Fruit fly (Drosophila melanogaster) whole organism, embryonic: Measurements from ENCODE around the gene CG4613.

Experiments
- Abd-B ChIP-seq: fragments of 200-800 bp; sonication (Bioruptor generic); optimal IDR thresholded peaks from 2 replicates; lab custom pipeline; 2018; ENCODE audit warnings: missing biosample characterization, mild to moderate bottlenecking, missing genetic modification characterization, moderate library complexity
- Atf-2 ChIP-seq: fragments of 200-800 bp; sonication (Bioruptor generic); optimal IDR thresholded peaks from 2 replicates; lab custom pipeline; 2016; ENCODE audit warnings: missing biosample characterization, missing genetic modification characterization
- Atf3 ChIP-seq: fragments of 200-800 bp; sonication (Bioruptor generic); optimal IDR thresholded peaks from 3 replicates; lab custom pipeline; 2016; ENCODE audit warnings: missing biosample characterization, missing genetic modification characterization
- BEAF-32 ChIP-seq: fragments of 200-800 bp; sonication (Bioruptor generic); optimal IDR thresholded peaks from 3 replicates; lab custom pipeline; 2017; ENCODE audit warnings: missing biosample characterization, missing genetic modification characterization, mild to moderate bottlenecking, moderate library complexity, missing genetic modification reagents
- C15 ChIP-seq: fragments of 200-800 bp; sonication (Bioruptor generic); IDR thresholded peaks from 3 replicates; pipeline ENCODE4 v1.3.6; 2022; ENCODE audit warnings: missing biosample characterization, missing genetic modification characterization
- CG10321 ChIP-seq: fragments of 200-800 bp; sonication (Bioruptor generic); IDR thresholded peaks from 2 replicates; pipeline ENCODE4 v1.3.6; 2022; ENCODE audit warnings: missing biosample characterization, missing genetic modification characterization
- CG10462 ChIP-seq: fragments of 200-800 bp; sonication (Bioruptor generic); optimal IDR thresholded peaks from 2 replicates; lab custom pipeline; 2016; ENCODE audit warnings: missing biosample characterization, missing genetic modification characterization
- CG10959 ChIP-seq: fragments of 200-800 bp; sonication (Bioruptor generic); IDR thresholded peaks from 2 replicates; pipeline ENCODE4 v1.3.6; 2022; ENCODE audit warnings: missing biosample characterization, missing genetic modification characterization
- CG11398 ChIP-seq: fragments of 200-800 bp; sonication (Bioruptor generic); optimal IDR thresholded peaks from 2 replicates; lab custom pipeline; 2016; ENCODE audit warnings: missing biosample characterization, missing genetic modification characterization
- CG12659 ChIP-seq: fragments of 200-800 bp; sonication (Bioruptor generic); optimal IDR thresholded peaks from 3 replicates; lab custom pipeline; 2017; ENCODE audit warnings: mild to moderate bottlenecking, missing biosample characterization, missing genetic modification reagents, missing genetic modification characterization
- CG14860 ChIP-seq: fragments of 200-800 bp; sonication (Bioruptor generic); IDR thresholded peaks from 3 replicates; pipeline ENCODE4 v1.3.6; 2022; ENCODE audit warnings: missing biosample characterization, missing genetic modification characterization; ENCODE audit not compliant: partially characterized antibody
- CG15601 ChIP-seq: fragments of 200-800 bp; sonication (Bioruptor generic); optimal IDR thresholded peaks from 3 replicates; lab custom pipeline; 2019; ENCODE audit warnings: missing biosample characterization, mild to moderate bottlenecking, missing genetic modification characterization, moderate library complexity
- CG17829 ChIP-seq: fragments of 200-800 bp; optimal IDR thresholded peaks from 2 replicates; lab custom pipeline; 2019; ENCODE audit warnings: missing biosample characterization, mild to moderate bottlenecking, missing genetic modification characterization, moderate library complexity
- CG4617 ChIP-seq: fragments of 200-800 bp; sonication (Bioruptor generic); optimal IDR thresholded peaks from 3 replicates; lab custom pipeline; 2016; ENCODE audit warnings: missing biosample characterization, missing genetic modification characterization, borderline replicate concordance
- CG4707 ChIP-seq: fragments of 200-800 bp; sonication (Bioruptor generic); optimal IDR thresholded peaks from 2 replicates; lab custom pipeline; 2018; ENCODE audit warnings: missing biosample characterization, mild to moderate bottlenecking, missing genetic modification characterization, moderate library complexity
- CG5180 ChIP-seq: fragments of 200-800 bp; sonication (Bioruptor generic); optimal IDR thresholded peaks from 3 replicates; lab custom pipeline; 2017; ENCODE audit warnings: missing biosample characterization, missing genetic modification characterization, mild to moderate bottlenecking, moderate library complexity, missing genetic modification reagents
- CG6272 ChIP-seq: fragments of 200-800 bp; sonication (Bioruptor generic); IDR thresholded peaks from 2 replicates; pipeline ENCODE4 v1.3.6; 2022; ENCODE audit warnings: missing biosample characterization, missing genetic modification characterization
- CG8924 ChIP-seq: fragments of 200-800 bp; optimal IDR thresholded peaks from 3 replicates; lab custom pipeline; 2019; ENCODE audit warnings: missing biosample characterization, mild to moderate bottlenecking, missing genetic modification characterization, moderate library complexity
- CG8944 ChIP-seq: fragments of 200-800 bp; sonication (Bioruptor generic); optimal IDR thresholded peaks from 3 replicates; lab custom pipeline; 2016; ENCODE audit warnings: missing biosample characterization, missing genetic modification characterization
- CG9727 ChIP-seq: fragments of 200-800 bp; sonication (Bioruptor generic); optimal IDR thresholded peaks from 3 replicates; lab custom pipeline; 2017; ENCODE audit warnings: missing biosample characterization, mild to moderate bottlenecking, missing genetic modification characterization
- CTCF ChIP-seq: fragments of 200-800 bp; sonication (Bioruptor generic); optimal IDR thresholded peaks from 2 replicates; lab custom pipeline; 2017; ENCODE audit warnings: missing biosample characterization, mild to moderate bottlenecking, missing genetic modification characterization, moderate library complexity
- Camta ChIP-seq: fragments of 200-800 bp; sonication (Bioruptor generic); optimal IDR thresholded peaks from 2 replicates; lab custom pipeline; 2016; ENCODE audit warnings: missing biosample characterization, missing genetic modification characterization
- D19A ChIP-seq: fragments of 200-800 bp; optimal IDR thresholded peaks from 3 replicates; lab custom pipeline; 2019; ENCODE audit warnings: missing biosample characterization, mild to moderate bottlenecking, missing genetic modification characterization, moderate library complexity
- Deaf1 ChIP-seq: fragments of 200-800 bp; optimal IDR thresholded peaks from 3 replicates; lab custom pipeline; 2019; ENCODE audit warnings: missing biosample characterization, mild to moderate bottlenecking, missing genetic modification characterization, moderate library complexity
- Dp ChIP-seq: fragments of 200-800 bp; sonication (Bioruptor generic); optimal IDR thresholded peaks from 2 replicates; lab custom pipeline; 2018; ENCODE audit warnings: missing biosample characterization, mild to moderate bottlenecking, missing genetic modification characterization, moderate library complexity
- Drgx ChIP-seq: fragments of 200-800 bp; sonication (Bioruptor generic); IDR thresholded peaks from 2 replicates; pipeline ENCODE4 v1.3.6; 2022; ENCODE audit warnings: missing biosample characterization, missing genetic modification characterization
- Elba2 ChIP-seq: fragments of 200-800 bp; sonication (Bioruptor generic); optimal IDR thresholded peaks from 3 replicates; lab custom pipeline; 2016; ENCODE audit warnings: missing biosample characterization, missing genetic modification characterization
- Fer2 ChIP-seq: fragments of 200-800 bp; sonication (Bioruptor generic); optimal IDR thresholded peaks from 2 replicates; lab custom pipeline; 2018; ENCODE audit warnings: missing biosample characterization, mild to moderate bottlenecking, missing genetic modification characterization, moderate library complexity
- HmgD ChIP-seq: fragments of 200-800 bp; sonication (Bioruptor generic); optimal IDR thresholded peaks from 3 replicates; lab custom pipeline; 2016; ENCODE audit warnings: missing biosample characterization, missing genetic modification characterization
- Hr3 ChIP-seq: fragments of 200-800 bp; sonication (Bioruptor generic); optimal IDR thresholded peaks from 3 replicates; lab custom pipeline; 2016; ENCODE audit warnings: missing biosample characterization, missing genetic modification characterization
- Max ChIP-seq: fragments of 200-800 bp; sonication (Bioruptor generic); optimal IDR thresholded peaks from 2 replicates; lab custom pipeline; 2016; ENCODE audit warnings: missing biosample characterization, mild to moderate bottlenecking, missing genetic modification characterization
- Mrtf ChIP-seq: fragments of 200-800 bp; sonication (Bioruptor generic); IDR thresholded peaks from 3 replicates; pipeline ENCODE4 v1.3.6; 2022; ENCODE audit warnings: missing biosample characterization, missing genetic modification characterization
- Stat92E ChIP-seq, 3 experiments: fragments of >200 bp in 2 of 3; fragments of 200-800 bp in 1 of 3; sonication (Bioruptor generic) in 1 of 3; optimal IDR thresholded peaks; 2 replicates each; lab custom pipeline; 2017 to 2019; ENCODE audit warnings: missing biosample characterization in 3 of 3, missing genetic modification characterization in 3 of 3, mild to moderate bottlenecking in 1 of 3, moderate library complexity in 1 of 3
- TFAM ChIP-seq: fragments of 200-800 bp; sonication (Bioruptor generic); optimal IDR thresholded peaks from 2 replicates; lab custom pipeline; 2017; ENCODE audit warnings: missing biosample characterization, missing genetic modification characterization, inconsistent platforms
- dmrt99B ChIP-seq: fragments of 200-800 bp; sonication (Bioruptor generic); optimal IDR thresholded peaks from 2 replicates; lab custom pipeline; 2018; ENCODE audit warnings: missing biosample characterization, mild to moderate bottlenecking, missing genetic modification characterization, moderate library complexity
- gem ChIP-seq: fragments of 200-800 bp; sonication (Bioruptor generic); optimal IDR thresholded peaks from 2 replicates; lab custom pipeline; 2019; ENCODE audit warnings: missing biosample characterization, mild to moderate bottlenecking, missing genetic modification characterization, moderate library complexity
- ham ChIP-seq: fragments of 200-800 bp; sonication (Bioruptor generic); IDR thresholded peaks from 2 replicates; pipeline ENCODE4 v1.3.6; 2022; ENCODE audit warnings: missing biosample characterization, missing genetic modification characterization
- her ChIP-seq: fragments of 200-800 bp; sonication (Bioruptor generic); optimal IDR thresholded peaks from 2 replicates; lab custom pipeline; 2016; ENCODE audit warnings: missing biosample characterization, missing genetic modification characterization
- kah ChIP-seq: fragments of 200-800 bp; sonication (Bioruptor generic); optimal IDR thresholded peaks from 2 replicates; lab custom pipeline; 2018; ENCODE audit warnings: missing biosample characterization, mild to moderate bottlenecking, missing genetic modification characterization
- mam ChIP-seq: fragments of 200-800 bp; sonication (Bioruptor generic); optimal IDR thresholded peaks from 3 replicates; lab custom pipeline; 2016; ENCODE audit warnings: missing biosample characterization, missing genetic modification characterization
- phol ChIP-seq: fragments of 200-800 bp; sonication (Bioruptor generic); optimal IDR thresholded peaks from 3 replicates; lab custom pipeline; 2018; ENCODE audit warnings: missing biosample characterization, mild to moderate bottlenecking, missing genetic modification characterization, moderate library complexity
- row ChIP-seq: fragments of 200-800 bp; sonication (Bioruptor generic); IDR thresholded peaks from 3 replicates; pipeline ENCODE4 v1.3.6; 2022; ENCODE audit warnings: missing biosample characterization, missing genetic modification characterization
- scrt ChIP-seq: fragments of 200-800 bp; sonication (Bioruptor generic); optimal IDR thresholded peaks from 2 replicates; lab custom pipeline; 2018; ENCODE audit warnings: missing biosample characterization, mild to moderate bottlenecking, missing genetic modification characterization, moderate library complexity
- sima ChIP-seq: fragments of 200-800 bp; sonication (Bioruptor generic); optimal IDR thresholded peaks from 2 replicates; lab custom pipeline; 2016; ENCODE audit warnings: missing biosample characterization, missing genetic modification characterization
- tio ChIP-seq: fragments of 200-800 bp; sonication (Bioruptor generic); optimal IDR thresholded peaks from 2 replicates; lab custom pipeline; 2017; ENCODE audit warnings: missing biosample characterization, missing genetic modification characterization, inconsistent platforms
- toy ChIP-seq: fragments of 200-800 bp; sonication (Bioruptor generic); IDR thresholded peaks from 2 replicates; pipeline ENCODE4 v1.3.6; 2022; ENCODE audit warnings: missing biosample characterization, missing genetic modification characterization
- wek ChIP-seq: fragments of 200-800 bp; sonication (Bioruptor generic); optimal IDR thresholded peaks from 3 replicates; lab custom pipeline; 2018; ENCODE audit warnings: missing biosample characterization, mild to moderate bottlenecking, missing genetic modification characterization, moderate library complexity

Gene CG4613

dm6 chr3L:14543971-14544655, 22.6 kb upstream of the CG4613 start (continued):
- TF ChIP-seq CG17829 (tag; lab: Kevin White, UChicago), result peak; percentile 24
- peak; percentile 11 for TF ChIP-seq CG9727 (GFP tag; lab: Kevin White, UChicago)
- peak; percentile 20 for TF ChIP-seq dmrt99B (tag; lab: Kevin White, UChicago)
- peak; percentile 64 for TF ChIP-seq Drgx (GFP tag; lab: Robert Waterston, UW)
- TF ChIP-seq CG5180 (GFP tag; lab: Kevin White, UChicago), result peak; percentile 65

- no peak for TF ChIP-seq CG8944 (GFP tag; lab: Kevin White, UChicago)
- TF ChIP-seq gem (tag; lab: Kevin White, UChicago), result peak; percentile 14
- TF ChIP-seq Atf-2 (GFP tag; lab: Kevin White, UChicago), result no peak
- TF ChIP-seq C15 (GFP tag; lab: Robert Waterston, UW), result no peak
- no peak for TF ChIP-seq CG14860 (GFP tag; lab: Robert Waterston, UW)
- TF ChIP-seq sima, result no peak
- no peak for TF ChIP-seq CG10462
- TF ChIP-seq Atf3 (GFP tag; lab: Kevin White, UChicago), result no peak
- no peak for TF ChIP-seq Hr3 (GFP tag; lab: Kevin White, UChicago)
- peak; percentile 62 for TF ChIP-seq BEAF-32 (GFP tag; lab: Kevin White, UChicago)
- peak; percentile 59 for TF ChIP-seq Dp (GFP tag; lab: Kevin White, UChicago)
- TF ChIP-seq Abd-B (GFP tag; lab: Kevin White, UChicago), result peak; percentile 65
- no peak for TF ChIP-seq CG9727 (GFP tag; lab: Kevin White, UChicago)
- TF ChIP-seq kah (GFP tag; lab: Kevin White, UChicago), result peak; percentile 17
- TF ChIP-seq CG4617 (GFP tag; lab: Kevin White, UChicago), result peak; percentile 76
- no peak for TF ChIP-seq CG10959 (GFP tag; lab: Robert Waterston, UW)
- TF ChIP-seq phol (tag; lab: Kevin White, UChicago), result peak; percentile 60
- peak; percentile 27 for TF ChIP-seq D19A (tag; lab: Kevin White, UChicago)
- no peak for TF ChIP-seq CG10321 (GFP tag; lab: Robert Waterston, UW)
- TF ChIP-seq HmgD (GFP tag; lab: Kevin White, UChicago), result peak; percentile 57
- TF ChIP-seq ham (GFP tag; lab: Robert Waterston, UW), result no peak
- TF ChIP-seq CG11398 (GFP tag; lab: Kevin White, UChicago), result no peak
- TF ChIP-seq CG4707, result no peak
- TF ChIP-seq her, result peak; percentile 68
- peak; percentile 85 for TF ChIP-seq CG12659 (GFP tag; lab: Kevin White, UChicago)
- TF ChIP-seq Fer2 (tag; lab: Kevin White, UChicago), result no peak
- no peak for TF ChIP-seq Max (GFP tag; lab: Kevin White, UChicago)
- TF ChIP-seq CTCF (GFP tag; lab: Kevin White, UChicago), result peak; percentile 86
- TF ChIP-seq tio (GFP tag; lab: Kevin White, UChicago), result no peak
- TF ChIP-seq scrt (GFP tag; lab: Kevin White, UChicago), result peak; percentile 27
- peak; percentile 48 for TF ChIP-seq CG8924 (tag; lab: Kevin White, UChicago)
- TF ChIP-seq TFAM (GFP tag; lab: Kevin White, UChicago), result no peak
- TF ChIP-seq Camta (GFP tag; lab: Kevin White, UChicago), result peak; percentile 1
- TF ChIP-seq Deaf1 (tag; lab: Kevin White, UChicago), result peak; percentile 67
- TF ChIP-seq Mrtf (GFP tag; lab: Robert Waterston, UW), result no peak
- peak in 1 of 3 experiments; percentile 78 for TF ChIP-seq Stat92E (GFP tag; optimal IDR thresholded peaks at IDR 0.05; lab: Kevin White, UChicago)
- TF ChIP-seq Elba2 (GFP tag; lab: Kevin White, UChicago), result no peak
- TF ChIP-seq CG6272 (GFP tag; lab: Robert Waterston, UW), result no peak
- TF ChIP-seq mam (GFP tag; lab: Kevin White, UChicago), result no peak
- TF ChIP-seq CG15601 (tag; lab: Kevin White, UChicago), result peak; percentile 58
- TF ChIP-seq toy (GFP tag; lab: Robert Waterston, UW), result no peak
- peak; percentile 39; the same call in 1 of the 3 replicates for TF ChIP-seq row (GFP tag; lab: Robert Waterston, UW)
- TF ChIP-seq wek (GFP tag; lab: Kevin White, UChicago), result peak; percentile 59
Measured at dm6 chr3L:14537435-14537991, 16.0 kb upstream of the CG4613 start, which contains the start of gene Mpcp2. Gene Mpcp2 (plus strand): TSS chr3L:14537651.
